Fruit fly (Drosophila melanogaster): Measurements from ENCODE around the gene CG32277.

Gene CG32277

dm6 chr3L:3251659-3252490 is 46.6 kb upstream of the CG32277 start (continued):
- peak; percentile 23 for TF ChIP-seq CG15514 (GFP tag; optimal IDR thresholded peaks at IDR 0.05)
- no peak for TF ChIP-seq CG11723 (GFP tag; optimal IDR thresholded peaks at IDR 0.05)
- no peak for TF ChIP-seq cad (GFP tag; optimal IDR thresholded peaks at IDR 0.05)
- no peak for TF ChIP-seq CG16813 (GFP tag; IDR thresholded peaks at IDR 0.05; ENCODE audit: partially characterized antibody)
- no peak for TF ChIP-seq dm (GFP tag; optimal IDR thresholded peaks at IDR 0.05)
- TF ChIP-seq nom (GFP tag; optimal IDR thresholded peaks at IDR 0.05), result no peak
- no peak for TF ChIP-seq ap (GFP tag; IDR thresholded peaks at IDR 0.05)
- no peak for TF ChIP-seq Drgx (GFP tag; IDR thresholded peaks at IDR 0.05)

- TF ChIP-seq vvl (GFP tag; IDR thresholded peaks at IDR 0.05) (no peak), exex (tag; optimal IDR thresholded peaks at IDR 0.05) (peak; percentile 7), corto (GFP tag; optimal IDR thresholded peaks at IDR 0.05) (peak; percentile 37)
These were observed 45.8 kb upstream of the CG32277 start for dm6 chr3L:3250922-3251658.

- peak; percentile 62 for TF ChIP-seq pros (GFP tag; optimal IDR thresholded peaks at IDR 0.05)
- TF ChIP-seq Hsf (GFP tag; optimal IDR thresholded peaks at IDR 0.05), result peak; percentile 97
- TF ChIP-seq ttk (GFP tag; IDR thresholded peaks at IDR 0.05), result peak; percentile 83
- TF ChIP-seq mirr (GFP tag; optimal IDR thresholded peaks at IDR 0.05), result peak; percentile 59
- peak; percentile 83 for TF ChIP-seq NFAT (GFP tag; IDR thresholded peaks at IDR 0.05)
- TF ChIP-seq CG1832 (GFP tag; optimal IDR thresholded peaks at IDR 0.05), result no peak
- no peak for TF ChIP-seq prd (optimal IDR thresholded peaks at IDR 0.05)
- TF ChIP-seq prd (GFP tag; IDR thresholded peaks at IDR 0.05), result peak; percentile 93
- peak; percentile 44; the same call in 1 of the 2 replicates for TF ChIP-seq CG16779 (GFP tag; IDR thresholded peaks at IDR 0.05)
- peak; percentile 64; the same call in 2 of the 3 replicates for TF ChIP-seq CG3726 (GFP tag; IDR thresholded peaks at IDR 0.05)
- TF ChIP-seq CG11247 (GFP tag; IDR thresholded peaks at IDR 0.05), result peak; percentile 77
- no peak for TF ChIP-seq cg (GFP tag; optimal IDR thresholded peaks at IDR 0.05)
- peak; percentile 99 for TF ChIP-seq chinmo (GFP tag; IDR thresholded peaks at IDR 0.05; ENCODE audit: partially characterized antibody)
- TF ChIP-seq pnt (GFP tag; optimal IDR thresholded peaks at IDR 0.05), result peak; percentile 92
- TF ChIP-seq Adf1 (GFP tag; IDR thresholded peaks at IDR 0.05), result peak; percentile 33
- TF ChIP-seq amos (GFP tag; IDR thresholded peaks at IDR 0.05; ENCODE audit: partially characterized antibody), result no peak; the same call in 1 of the 2 replicates
- TF ChIP-seq seq (GFP tag; IDR thresholded peaks at IDR 0.05), result peak; percentile 82
- TF ChIP-seq CG4707 (GFP tag; optimal IDR thresholded peaks at IDR 0.05), result peak; percentile 76
- TF ChIP-seq CG11560 (tag; IDR thresholded peaks at IDR 0.05), result peak; percentile 78
- TF ChIP-seq CG7786 (GFP tag; optimal IDR thresholded peaks at IDR 0.05), result peak; percentile 96
- TF ChIP-seq CG1529 (GFP tag; optimal IDR thresholded peaks at IDR 0.05), result peak; percentile 97
- TF ChIP-seq disco-r (GFP tag; optimal IDR thresholded peaks at IDR 0.05), result peak; percentile 94
- TF ChIP-seq Dbx (GFP tag; IDR thresholded peaks at IDR 0.05), result peak; percentile 70; the same call in 2 of the 3 replicates
- peak; percentile 79 for TF ChIP-seq vvl (GFP tag; IDR thresholded peaks at IDR 0.05)
- TF ChIP-seq salm (tag; optimal IDR thresholded peaks at IDR 0.05), result peak; percentile 79
- TF ChIP-seq CG11085 (GFP tag; IDR thresholded peaks at IDR 0.05), result peak; percentile 72; the same call in 1 of the 2 replicates
- TF ChIP-seq Asciz (GFP tag; optimal IDR thresholded peaks at IDR 0.05), result peak; percentile 91
- peak; percentile 71; the same call in 2 of the 3 replicates for TF ChIP-seq ken (GFP tag; IDR thresholded peaks at IDR 0.05)
- TF ChIP-seq z (GFP tag; IDR thresholded peaks at IDR 0.05), result no peak
- TF ChIP-seq Atf3 (GFP tag; optimal IDR thresholded peaks at IDR 0.05), result peak; percentile 94
- peak in 1 of 2 experiments; percentile 95 for TF ChIP-seq Eip74EF (GFP tag; optimal IDR thresholded peaks at IDR 0.05)
- peak; percentile 77; the same call in 1 of the 3 replicates for TF ChIP-seq gce (GFP tag; IDR thresholded peaks at IDR 0.05)
- TF ChIP-seq lilli (GFP tag; optimal IDR thresholded peaks at IDR 0.05), result peak; percentile 96
These were observed 44.9 kb upstream of the CG32277 start for dm6 chr3L:3249997-3250774.

All from whole organism, embryonic.